Fruit fly (Drosophila melanogaster) whole organism, embryonic: ENCODE data around the gene CG14036.

Source experiments
- ATbp ChIP-seq: fragments of 200-800 bp; sonication (Bioruptor generic); optimal IDR thresholded peaks from 2 replicates; lab custom pipeline; 2017; ENCODE audit warnings: missing biosample characterization, mild to moderate bottlenecking, missing genetic modification characterization, missing genetic modification reagents
- Asciz ChIP-seq: fragments of 200-800 bp; sonication (Bioruptor generic); optimal IDR thresholded peaks from 2 replicates; lab custom pipeline; 2017; ENCODE audit warnings: missing biosample characterization, mild to moderate bottlenecking, missing genetic modification characterization, missing genetic modification reagents
- Bgb ChIP-seq: fragments of 200-800 bp; sonication (Bioruptor generic); IDR thresholded peaks from 2 replicates; pipeline ENCODE4 v1.3.6; 2022; ENCODE audit warnings: missing biosample characterization, missing genetic modification characterization; ENCODE audit not compliant: partially characterized antibody
- CG10321 ChIP-seq: fragments of 200-800 bp; sonication (Bioruptor generic); IDR thresholded peaks from 2 replicates; pipeline ENCODE4 v1.3.6; 2022; ENCODE audit warnings: missing biosample characterization, missing genetic modification characterization
- CG10543 ChIP-seq: fragments of 200-800 bp; sonication (Bioruptor generic); optimal IDR thresholded peaks from 3 replicates; lab custom pipeline; 2017; ENCODE audit warnings: missing biosample characterization, mild to moderate bottlenecking, missing genetic modification characterization, moderate library complexity
- CG10959 ChIP-seq: fragments of 200-800 bp; sonication (Bioruptor generic); IDR thresholded peaks from 2 replicates; pipeline ENCODE4 v1.3.6; 2022; ENCODE audit warnings: missing biosample characterization, missing genetic modification characterization
- CG11093 ChIP-seq: fragments of 200-800 bp; sonication (Bioruptor generic); IDR thresholded peaks from 3 replicates; pipeline ENCODE4 v1.3.6; 2022; ENCODE audit warnings: missing biosample characterization, missing genetic modification characterization
- CG12071 ChIP-seq: fragments of 200-800 bp; sonication (Bioruptor generic); optimal IDR thresholded peaks from 3 replicates; lab custom pipeline; 2018; ENCODE audit warnings: missing biosample characterization, mild to moderate bottlenecking, missing genetic modification characterization
- CG13296 ChIP-seq: fragments of 200-800 bp; sonication (Bioruptor generic); optimal IDR thresholded peaks from 3 replicates; lab custom pipeline; 2018; ENCODE audit warnings: missing biosample characterization, mild to moderate bottlenecking, missing genetic modification characterization
- CG13624 ChIP-seq: fragments of 200-800 bp; sonication (Bioruptor generic); optimal IDR thresholded peaks from 2 replicates; lab custom pipeline; 2016; ENCODE audit warnings: missing biosample characterization, missing genetic modification characterization
- CG13894 ChIP-seq: fragments of 200-800 bp; sonication (Bioruptor generic); optimal IDR thresholded peaks from 3 replicates; lab custom pipeline; 2018; ENCODE audit warnings: missing biosample characterization, mild to moderate bottlenecking, missing genetic modification characterization, moderate library complexity
- CG2712 ChIP-seq: fragments of 200-800 bp; optimal IDR thresholded peaks from 3 replicates; lab custom pipeline; 2019; ENCODE audit warnings: missing biosample characterization, mild to moderate bottlenecking, missing genetic modification characterization, moderate library complexity
- CG30020 ChIP-seq: fragments of 200-800 bp; optimal IDR thresholded peaks from 2 replicates; lab custom pipeline; 2019; ENCODE audit warnings: missing biosample characterization, mild to moderate bottlenecking, missing genetic modification characterization, moderate library complexity
- CG31224 ChIP-seq: fragments of 200-800 bp; sonication (Bioruptor generic); IDR thresholded peaks from 2 replicates; pipeline ENCODE4 v1.3.6; 2022; ENCODE audit warnings: missing biosample characterization, missing genetic modification characterization
- CG34422 ChIP-seq: fragments of 200-800 bp; sonication (Bioruptor generic); IDR thresholded peaks from 3 replicates; pipeline ENCODE4 v1.3.6; 2022; ENCODE audit warnings: missing biosample characterization, missing genetic modification characterization
- CG6683 ChIP-seq: fragments of 200-800 bp; sonication (Bioruptor generic); optimal IDR thresholded peaks from 2 replicates; lab custom pipeline; 2017; ENCODE audit warnings: missing biosample characterization, mild to moderate bottlenecking, missing genetic modification characterization, missing genetic modification reagents
- CG6854 ChIP-seq: fragments of 200-800 bp; sonication (Bioruptor generic); optimal IDR thresholded peaks from 3 replicates; lab custom pipeline; 2017; ENCODE audit warnings: missing biosample characterization, mild to moderate bottlenecking, missing genetic modification characterization
- CG8089 ChIP-seq: fragments of 200-800 bp; sonication (Bioruptor generic); optimal IDR thresholded peaks from 3 replicates; lab custom pipeline; 2016; ENCODE audit warnings: missing biosample characterization, missing genetic modification characterization
- Dp ChIP-seq: fragments of 200-800 bp; sonication (Bioruptor generic); optimal IDR thresholded peaks from 2 replicates; lab custom pipeline; 2018; ENCODE audit warnings: missing biosample characterization, mild to moderate bottlenecking, missing genetic modification characterization, moderate library complexity
- H15 ChIP-seq: fragments of 200-800 bp; sonication (Bioruptor generic); IDR thresholded peaks from 3 replicates; pipeline ENCODE4 v1.3.6; 2022; ENCODE audit warnings: missing biosample characterization, missing genetic modification characterization
- HmgD ChIP-seq: fragments of 200-800 bp; sonication (Bioruptor generic); optimal IDR thresholded peaks from 3 replicates; lab custom pipeline; 2016; ENCODE audit warnings: missing biosample characterization, missing genetic modification characterization
- Hmr ChIP-seq: fragments of 200-800 bp; sonication (Bioruptor generic); optimal IDR thresholded peaks from 3 replicates; lab custom pipeline; 2017; ENCODE audit warnings: mild to moderate bottlenecking, missing biosample characterization, missing genetic modification reagents, missing genetic modification characterization
- MESR4 ChIP-seq: fragments of 200-800 bp; sonication (Bioruptor generic); optimal IDR thresholded peaks from 2 replicates; lab custom pipeline; 2018; ENCODE audit warnings: missing biosample characterization, mild to moderate bottlenecking, missing genetic modification characterization, moderate library complexity
- Max ChIP-seq: fragments of 200-800 bp; sonication (Bioruptor generic); optimal IDR thresholded peaks from 2 replicates; lab custom pipeline; 2016; ENCODE audit warnings: missing biosample characterization, mild to moderate bottlenecking, missing genetic modification characterization
- Oli ChIP-seq: fragments of 200-800 bp; sonication (Bioruptor generic); optimal IDR thresholded peaks from 2 replicates; lab custom pipeline; 2018; ENCODE audit warnings: missing biosample characterization, mild to moderate bottlenecking, missing genetic modification characterization, moderate library complexity
- Trl ChIP-seq, 3 experiments: fragments of >200 bp in 2 of 3; fragments of 200-800 bp in 1 of 3; sonication (Bioruptor generic) in 1 of 3; optimal IDR thresholded peaks; 2 replicates in 1 of 3; 3 replicates in 2 of 3; lab custom pipeline; 2016 to 2017; ENCODE audit warnings: missing biosample characterization in 1 of 3, missing genetic modification characterization in 1 of 3
- ab ChIP-seq: fragments of 200-800 bp; sonication (Bioruptor generic); optimal IDR thresholded peaks from 2 replicates; lab custom pipeline; 2016; ENCODE audit warnings: missing biosample characterization, missing genetic modification characterization
- amos ChIP-seq: fragments of 200-800 bp; sonication (Bioruptor generic); IDR thresholded peaks from 2 replicates; pipeline ENCODE4 v1.3.6; 2022; ENCODE audit warnings: missing biosample characterization, missing genetic modification characterization; ENCODE audit not compliant: partially characterized antibody
- caup ChIP-seq: fragments of 200-800 bp; sonication (Bioruptor generic); optimal IDR thresholded peaks from 3 replicates; lab custom pipeline; 2017; ENCODE audit warnings: missing biosample characterization, mild to moderate bottlenecking, missing genetic modification characterization, moderate library complexity; ENCODE audit not compliant: severe bottlenecking
- chinmo ChIP-seq: fragments of 200-800 bp; sonication (Bioruptor generic); IDR thresholded peaks from 4 replicates; pipeline ENCODE4 v1.3.6; 2022; ENCODE audit warnings: missing biosample characterization, missing genetic modification characterization; ENCODE audit not compliant: partially characterized antibody
- crol ChIP-seq: fragments of 200-800 bp; sonication (Bioruptor generic); IDR thresholded peaks from 2 replicates; pipeline ENCODE4 v1.3.6; 2022; ENCODE audit warnings: missing biosample characterization, missing genetic modification characterization
- cwo ChIP-seq: fragments of 200-800 bp; sonication (Bioruptor generic); optimal IDR thresholded peaks from 3 replicates; lab custom pipeline; 2017; ENCODE audit warnings: missing biosample characterization, missing genetic modification characterization, mild to moderate bottlenecking, moderate library complexity, missing genetic modification reagents
- dan ChIP-seq: fragments of 200-800 bp; sonication (Bioruptor generic); IDR thresholded peaks from 2 replicates; pipeline ENCODE4 v1.3.6; 2022; ENCODE audit warnings: missing biosample characterization, missing genetic modification characterization
- fd96Cb ChIP-seq: fragments of 200-800 bp; sonication (Bioruptor generic); optimal IDR thresholded peaks from 2 replicates; lab custom pipeline; 2018; ENCODE audit warnings: missing biosample characterization, mild to moderate bottlenecking, missing genetic modification characterization, moderate library complexity
- hbn ChIP-seq: fragments of 200-800 bp; sonication (Bioruptor generic); IDR thresholded peaks from 2 replicates; pipeline ENCODE4 v1.3.6; 2022; ENCODE audit warnings: missing biosample characterization, missing genetic modification characterization; ENCODE audit not compliant: partially characterized antibody
- jigr1 ChIP-seq: fragments of 200-800 bp; sonication (Bioruptor generic); IDR thresholded peaks from 3 replicates; pipeline ENCODE4 v1.3.6; 2022; ENCODE audit warnings: missing biosample characterization, missing genetic modification characterization
- jumu ChIP-seq: fragments of 200-800 bp; sonication (Bioruptor generic); optimal IDR thresholded peaks from 3 replicates; lab custom pipeline; 2016; ENCODE audit warnings: missing biosample characterization, missing genetic modification characterization
- ken ChIP-seq: fragments of 200-800 bp; sonication (Bioruptor generic); IDR thresholded peaks from 3 replicates; pipeline ENCODE4 v1.3.6; 2022; ENCODE audit warnings: missing biosample characterization, missing genetic modification characterization
- lab ChIP-seq: fragments of 200-800 bp; sonication (Bioruptor generic); optimal IDR thresholded peaks from 3 replicates; lab custom pipeline; 2017; ENCODE audit warnings: missing biosample characterization, missing genetic modification characterization, mild to moderate bottlenecking, moderate library complexity, missing genetic modification reagents
- otp ChIP-seq: fragments of 200-800 bp; sonication (Bioruptor generic); IDR thresholded peaks from 3 replicates; pipeline ENCODE4, ENCODE4 v1.3.6; 2022; ENCODE audit warnings: missing biosample characterization, missing genetic modification characterization
- pum ChIP-seq: fragments of 200-800 bp; sonication (Bioruptor generic); optimal IDR thresholded peaks from 2 replicates; lab custom pipeline; 2016; ENCODE audit warnings: missing biosample characterization, missing genetic modification characterization
- pzg ChIP-seq: fragments of 200-800 bp; sonication (Bioruptor generic); optimal IDR thresholded peaks from 3 replicates; lab custom pipeline; 2018; ENCODE audit warnings: missing biosample characterization, mild to moderate bottlenecking, missing genetic modification characterization, moderate library complexity
- ranshi ChIP-seq: fragments of 200-800 bp; sonication (Bioruptor generic); IDR thresholded peaks from 2 replicates; pipeline ENCODE4 v1.3.6; 2022; ENCODE audit warnings: missing biosample characterization, missing genetic modification characterization
- rib ChIP-seq: fragments of 200-800 bp; sonication (Bioruptor generic); IDR thresholded peaks from 2 replicates; pipeline ENCODE4 v1.3.6; 2022; ENCODE audit warnings: missing biosample characterization, missing genetic modification characterization
- schlank ChIP-seq: fragments of 200-800 bp; sonication (Bioruptor generic); optimal IDR thresholded peaks from 2 replicates; lab custom pipeline; 2018; ENCODE audit warnings: missing biosample characterization, mild to moderate bottlenecking, missing genetic modification characterization
- scrt ChIP-seq: fragments of 200-800 bp; sonication (Bioruptor generic); optimal IDR thresholded peaks from 2 replicates; lab custom pipeline; 2018; ENCODE audit warnings: missing biosample characterization, mild to moderate bottlenecking, missing genetic modification characterization, moderate library complexity
- sisA ChIP-seq: fragments of 200-800 bp; sonication (Bioruptor generic); IDR thresholded peaks from 2 replicates; pipeline ENCODE4 v1.3.6; 2022; ENCODE audit warnings: missing biosample characterization, missing genetic modification characterization
- sug ChIP-seq: fragments of 200-800 bp; optimal IDR thresholded peaks from 2 replicates; lab custom pipeline; 2019; ENCODE audit warnings: missing biosample characterization, mild to moderate bottlenecking, missing genetic modification characterization, moderate library complexity
- tup ChIP-seq: fragments of 200-800 bp; sonication (Bioruptor generic); optimal IDR thresholded peaks from 2 replicates; lab custom pipeline; 2016; ENCODE audit warnings: missing biosample characterization, mild to moderate bottlenecking, missing genetic modification characterization, moderate library complexity
- zen ChIP-seq: fragments of 200-800 bp; sonication (Bioruptor generic); optimal IDR thresholded peaks from 3 replicates; lab custom pipeline; 2018; ENCODE audit warnings: missing biosample characterization, mild to moderate bottlenecking, missing genetic modification characterization, moderate library complexity

CG14036 gene

dm6 chr2L:5063936-5064335 is 9.1 kb upstream of the CG14036 start (continued):
- TF ChIP-seq CG13296 (GFP tag; lab: Kevin White, UChicago) = peak; percentile 29
- TF ChIP-seq hbn (GFP tag; lab: Robert Waterston, UW) = peak; percentile 33; the same call in 1 of the 2 replicates
- no peak for TF ChIP-seq schlank
- TF ChIP-seq Dp (GFP tag; lab: Kevin White, UChicago) = no peak
- no peak for TF ChIP-seq CG6683
- no peak for TF ChIP-seq CG8089 (GFP tag; lab: Kevin White, UChicago)
- no peak for TF ChIP-seq HmgD (GFP tag; lab: Kevin White, UChicago)
- peak; percentile 88 for TF ChIP-seq crol (GFP tag; lab: Robert Waterston, UW)
- TF ChIP-seq sisA (GFP tag; lab: Robert Waterston, UW) = no peak
- TF ChIP-seq chinmo (GFP tag; lab: Robert Waterston, UW) = no peak
- no peak for TF ChIP-seq CG31224 (GFP tag; lab: Robert Waterston, UW)
- TF ChIP-seq amos (GFP tag; lab: Robert Waterston, UW) = no peak
- TF ChIP-seq Max (GFP tag; lab: Kevin White, UChicago) = no peak
- no peak for TF ChIP-seq CG6854 (GFP tag; lab: Kevin White, UChicago)
- TF ChIP-seq CG34422 = 0 out of 3 replicates have a peak, but pooled peaks have one; percentile 44
- no peak for TF ChIP-seq cwo (GFP tag; lab: Kevin White, UChicago)
- no peak for TF ChIP-seq CG2712 (tag; lab: Kevin White, UChicago)
- TF ChIP-seq sug (tag; lab: Kevin White, UChicago) = peak; percentile 61
- TF ChIP-seq dan (GFP tag; lab: Robert Waterston, UW) = no peak
- no peak for TF ChIP-seq Hmr (GFP tag; lab: Kevin White, UChicago)
- TF ChIP-seq CG13624 = no peak
- TF ChIP-seq lab (GFP tag; lab: Kevin White, UChicago) = peak; percentile 56
- TF ChIP-seq H15 (GFP tag; lab: Robert Waterston, UW) = no peak
- no peak for TF ChIP-seq MESR4 (GFP tag; lab: Kevin White, UChicago)
- TF ChIP-seq ab = no peak
- peak; percentile 51 for TF ChIP-seq CG10543 (GFP tag; lab: Kevin White, UChicago)
- no peak for TF ChIP-seq jumu (GFP tag; lab: Kevin White, UChicago)
- TF ChIP-seq pum (GFP tag; lab: Kevin White, UChicago) = no peak
- TF ChIP-seq ken (GFP tag; lab: Robert Waterston, UW) = no peak
- TF ChIP-seq CG11093 (GFP tag; lab: Robert Waterston, UW) = no peak
- TF ChIP-seq caup (GFP tag; lab: Kevin White, UChicago) = no peak
- TF ChIP-seq fd96Cb (tag; lab: Kevin White, UChicago) = no peak
- no peak for TF ChIP-seq Bgb (GFP tag; lab: Robert Waterston, UW)
- TF ChIP-seq CG13894 (tag; lab: Kevin White, UChicago) = peak; percentile 34
- 0 out of 2 replicates have a peak, but pooled peaks have one; percentile 12 for TF ChIP-seq ranshi (GFP tag; lab: Robert Waterston, UW)
- peak in 1 of 2 experiments; percentile 20 for TF ChIP-seq Trl (optimal IDR thresholded peaks at IDR 0.05; lab: Kevin White, UChicago)
- no peak for TF ChIP-seq Trl (GFP tag; optimal IDR thresholded peaks at IDR 0.05; lab: Kevin White, UChicago)
- peak; percentile 39 for TF ChIP-seq CG12071 (GFP tag; lab: Kevin White, UChicago)
- TF ChIP-seq CG10321 = no peak
- no peak for TF ChIP-seq CG10959 (GFP tag; lab: Robert Waterston, UW)
- no peak for TF ChIP-seq ATbp (GFP tag; lab: Kevin White, UChicago)
- TF ChIP-seq tup (GFP tag; lab: Kevin White, UChicago) = no peak
- TF ChIP-seq Oli (tag; lab: Kevin White, UChicago) = no peak
- TF ChIP-seq scrt (GFP tag; lab: Kevin White, UChicago) = peak; percentile 55
- no peak for TF ChIP-seq Asciz (GFP tag; lab: Kevin White, UChicago)
- no peak for TF ChIP-seq jigr1 (GFP tag; lab: Robert Waterston, UW)
- TF ChIP-seq zen (tag; lab: Kevin White, UChicago) = no peak
- TF ChIP-seq pzg = peak; percentile 14
- no peak for TF ChIP-seq CG30020 (tag; lab: Kevin White, UChicago)
- TF ChIP-seq otp = no peak
- 0 out of 2 replicates have a peak, but pooled peaks have one; percentile 41 for TF ChIP-seq rib (GFP tag; lab: Robert Waterston, UW)
